Worm (Caenorhabditis elegans): ENCODE results near the gene C42D8.9.

DNA sequence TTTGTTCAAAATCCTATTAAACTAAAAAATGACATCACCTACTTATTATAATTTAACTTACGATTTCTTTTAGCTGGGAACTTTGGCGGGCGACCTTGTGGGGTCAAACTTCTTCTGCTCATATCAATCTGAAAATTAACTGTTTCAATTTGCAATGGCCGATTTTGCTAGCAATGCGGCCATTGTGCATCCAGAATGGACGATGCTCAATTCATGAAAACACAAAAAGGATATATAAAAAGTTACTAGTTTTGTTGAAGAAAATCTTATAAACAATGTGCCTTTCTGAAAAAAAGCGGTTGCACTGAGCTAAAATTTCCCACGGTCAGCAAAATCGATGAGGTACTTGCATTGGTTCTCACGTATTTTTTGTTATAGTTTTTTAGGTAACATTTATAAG lies 47.4 kb upstream of the C42D8.9 start, which contains the start of gene C31H2.3:
- TF ChIP-seq hlh-6 (tag; optimal IDR thresholded peaks at IDR 0.05), result no peak
- TF ChIP-seq madf-2 (tag; optimal IDR thresholded peaks at IDR 0.05), result no peak
- TF ChIP-seq pha-4 (tag; optimal IDR thresholded peaks at IDR 0.05), result no peak
- no peak for TF ChIP-seq tbx-2 (tag; optimal IDR thresholded peaks at IDR 0.05)
- TF ChIP-seq hlh-8 (tag; optimal IDR thresholded peaks at IDR 0.05), result no peak
- TF ChIP-seq ama-1 (optimal IDR thresholded peaks at IDR 0.05), result no peak
- no peak for TF ChIP-seq ceh-34 (tag; optimal IDR thresholded peaks at IDR 0.05)
- TF ChIP-seq nhr-11 (tag; optimal IDR thresholded peaks at IDR 0.05), result no peak
